Fruit fly (Drosophila melanogaster): ENCODE measurements around the gene CG11760.

DNA sequence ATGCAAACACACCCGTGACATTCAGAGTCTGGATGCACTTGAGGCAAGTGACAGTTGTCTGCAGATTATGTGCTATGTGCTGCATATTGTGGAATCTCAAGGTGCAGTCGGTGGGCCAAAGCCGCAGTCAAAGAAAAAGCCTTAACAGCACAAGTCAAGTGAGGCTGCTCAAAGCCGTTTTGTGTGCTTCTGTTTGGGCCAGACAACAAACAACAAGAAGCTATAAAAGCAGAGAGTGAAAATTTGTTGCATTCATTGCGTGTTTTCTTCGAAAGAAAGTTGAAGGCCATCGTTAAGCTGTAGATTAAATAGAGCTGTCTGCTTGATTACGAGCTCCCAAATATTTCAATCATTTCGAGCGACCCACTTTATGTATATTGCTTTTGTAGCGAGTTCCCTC lies 22.9 kb downstream of the CG11760 start:
- TF ChIP-seq CG3838 (GFP tag; optimal IDR thresholded peaks at IDR 0.05) = no peak
- TF ChIP-seq CG4328 (GFP tag; optimal IDR thresholded peaks at IDR 0.05) = no peak
- TF ChIP-seq CG13624 (GFP tag; optimal IDR thresholded peaks at IDR 0.05) = no peak
- TF ChIP-seq kni (GFP tag; optimal IDR thresholded peaks at IDR 0.05) = no peak
- TF ChIP-seq mld (GFP tag; IDR thresholded peaks at IDR 0.05; ENCODE audit: partially characterized antibody) = no peak
- no peak for TF ChIP-seq CG8281 (tag; optimal IDR thresholded peaks at IDR 0.05)
- no peak for TF ChIP-seq jumu (GFP tag; optimal IDR thresholded peaks at IDR 0.05)
- TF ChIP-seq CG11696 (GFP tag; IDR thresholded peaks at IDR 0.05) = no peak
